Fruit fly (Drosophila melanogaster): ENCODE measurements around the gene CG5828.
A peak's percentile ranks its signal among the peaks of the same experiment; 100 is the strongest.

- TF ChIP-seq Mnt (GFP tag; optimal IDR thresholded peaks at IDR 0.05) (no peak), kay (GFP tag; ENCODE audit: borderline replicate concordance) (no peak), bab1 (GFP tag; optimal IDR thresholded peaks at IDR 0.05) (peak; percentile 44), tj (GFP tag; optimal IDR thresholded peaks at IDR 0.05) (no peak), cnc (optimal IDR thresholded peaks at IDR 0.05) (no peak), pad (GFP tag; optimal IDR thresholded peaks at IDR 0.05) (no peak), CG14711 (tag; optimal IDR thresholded peaks at IDR 0.05) (no peak), CG1620 (GFP tag; optimal IDR thresholded peaks at IDR 0.05) (no peak), CG7045 (GFP tag; optimal IDR thresholded peaks at IDR 0.05) (no peak)
Observed at dm6 chr2L:5099790-5100360, 6.1 kb downstream of the CG5828 start, which contains the start of gene ND-13A.
